Fruit fly (Drosophila melanogaster): ENCODE data around the gene CG34179.
A peak's percentile ranks its signal among the peaks of the same experiment; 100 is the strongest.

CG34179 gene

DNA sequence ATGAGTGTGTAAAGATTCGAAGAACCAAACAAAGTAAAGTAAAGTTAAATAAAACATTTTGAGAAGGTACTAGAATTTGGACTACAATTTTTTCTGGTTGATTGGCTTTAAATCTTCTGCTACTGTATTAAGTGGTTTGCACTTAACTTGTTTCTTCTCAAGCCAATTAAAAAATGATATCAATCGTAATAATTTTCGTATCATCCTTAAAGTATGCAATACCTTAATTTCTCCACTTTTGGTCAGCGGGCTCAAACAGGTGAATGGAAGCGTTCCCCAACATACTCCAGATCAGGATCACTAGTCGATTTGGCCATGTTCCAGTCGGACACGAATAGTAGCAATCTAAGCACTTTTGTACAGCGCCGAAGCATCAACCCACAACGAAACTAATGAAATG lies 25.4 kb upstream of the CG34179 start:
- TF ChIP-seq pan (optimal IDR thresholded peaks at IDR 0.05): no peak
- TF ChIP-seq Rel (GFP tag; optimal IDR thresholded peaks at IDR 0.05): no peak
- no peak for TF ChIP-seq Rel (tag; optimal IDR thresholded peaks at IDR 0.05)
- no peak for TF ChIP-seq ey (GFP tag; optimal IDR thresholded peaks at IDR 0.05)
- TF ChIP-seq woc (GFP tag; optimal IDR thresholded peaks at IDR 0.05): no peak
- no peak for TF ChIP-seq dsf (GFP tag; optimal IDR thresholded peaks at IDR 0.05; ENCODE audit: borderline replicate concordance)
- TF ChIP-seq Jra (GFP tag; optimal IDR thresholded peaks at IDR 0.05): no peak
- TF ChIP-seq rgr (GFP tag; optimal IDR thresholded peaks at IDR 0.05): no peak
- TF ChIP-seq sv (GFP tag; optimal IDR thresholded peaks at IDR 0.05): no peak
- no peak for TF ChIP-seq Abd-B (GFP tag; optimal IDR thresholded peaks at IDR 0.05)
- TF ChIP-seq fru (GFP tag; optimal IDR thresholded peaks at IDR 0.05): no peak
- TF ChIP-seq tai (GFP tag; optimal IDR thresholded peaks at IDR 0.05): no peak
- TF ChIP-seq psq (GFP tag; optimal IDR thresholded peaks at IDR 0.05): no peak
- TF ChIP-seq N (GFP tag; optimal IDR thresholded peaks at IDR 0.05): no peak
- no peak for TF ChIP-seq dl (GFP tag; optimal IDR thresholded peaks at IDR 0.05; ENCODE audit: insufficient read depth in 1 of 2, partially characterized antibody in 2 of 2)

DNA sequence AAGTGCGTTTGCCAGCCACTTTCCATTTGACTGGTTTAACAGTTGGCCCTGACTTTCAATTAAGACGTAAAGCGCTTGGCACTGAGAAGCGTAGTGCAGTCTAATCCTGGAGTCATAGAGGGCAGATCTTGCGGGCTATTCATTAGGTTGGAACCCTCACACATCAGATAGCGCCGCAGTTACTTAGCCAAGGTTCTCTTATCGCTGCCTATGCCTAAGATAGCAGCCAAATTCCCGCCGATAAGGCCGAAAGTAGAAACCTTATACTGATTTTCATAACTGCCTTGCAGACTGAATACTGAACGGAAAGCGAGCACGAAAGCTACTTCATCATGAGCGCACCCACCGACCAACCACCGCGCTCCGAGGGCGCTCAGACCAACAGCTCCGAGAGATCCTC lies 23.6 kb upstream of the CG34179 start:
- TF ChIP-seq tai (GFP tag; optimal IDR thresholded peaks at IDR 0.05) (no peak), foxo (GFP tag; optimal IDR thresholded peaks at IDR 0.05) (no peak), dmrt93B (GFP tag; optimal IDR thresholded peaks at IDR 0.05) (no peak), OdsH (GFP tag; optimal IDR thresholded peaks at IDR 0.05) (no peak), dsf (GFP tag; optimal IDR thresholded peaks at IDR 0.05; ENCODE audit: borderline replicate concordance) (no peak), rgr (GFP tag; optimal IDR thresholded peaks at IDR 0.05) (no peak), Hr78 (GFP tag; optimal IDR thresholded peaks at IDR 0.05) (no peak), br (GFP tag; optimal IDR thresholded peaks at IDR 0.05) (no peak), pan (optimal IDR thresholded peaks at IDR 0.05) (no peak)

DNA sequence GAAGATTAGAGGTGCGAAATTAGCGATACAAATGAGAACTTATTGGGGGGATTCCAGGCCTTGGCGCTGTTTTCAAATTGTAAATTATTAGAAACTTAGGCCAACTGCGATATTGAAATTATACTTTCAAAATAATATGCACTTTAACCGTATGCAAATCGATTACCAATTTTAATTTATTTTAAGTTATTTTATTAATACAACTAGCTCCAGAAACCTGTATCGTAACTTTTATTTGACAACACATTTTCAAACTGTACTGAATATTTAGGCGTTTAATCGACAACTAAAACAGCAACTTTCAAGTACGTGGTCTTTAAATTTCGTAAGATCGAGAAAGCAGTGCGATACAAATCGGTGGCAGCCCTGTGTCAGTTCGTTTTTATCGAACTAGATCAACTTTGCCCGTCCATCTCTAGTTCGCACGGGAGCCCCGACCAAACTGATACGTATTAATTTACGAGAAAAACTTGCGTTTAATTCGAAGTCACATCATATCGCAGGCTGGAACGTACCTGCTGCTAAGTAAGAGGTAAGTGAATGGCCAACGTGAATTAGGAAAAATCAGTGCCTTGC lies 22.2 kb upstream of the CG34179 start, which contains the start of the genes CG9154 and Kr-h2:
TSS of gene CG9154 (minus strand) at position 31 of the 576 bp plus-strand sequence.
TSS of gene Kr-h2 (plus strand) at position 335 of the 576 bp plus-strand sequence.
- peak; percentile 5 for TF ChIP-seq Hnf4 (GFP tag; optimal IDR thresholded peaks at IDR 0.05)
- TF ChIP-seq HLH106 (tag; optimal IDR thresholded peaks at IDR 0.05): peak; percentile 70
- no peak for TF ChIP-seq ey (GFP tag; optimal IDR thresholded peaks at IDR 0.05)
- TF ChIP-seq sv (GFP tag; optimal IDR thresholded peaks at IDR 0.05): peak; percentile 4
- TF ChIP-seq lola (GFP tag; optimal IDR thresholded peaks at IDR 0.05): no peak
- peak; percentile 24 for TF ChIP-seq CG9705 (GFP tag; optimal IDR thresholded peaks at IDR 0.05)
- peak; percentile 37 for TF ChIP-seq br (GFP tag; optimal IDR thresholded peaks at IDR 0.05)
- peak; percentile 35 for TF ChIP-seq psq (GFP tag; optimal IDR thresholded peaks at IDR 0.05)
- TF ChIP-seq Rel (GFP tag; optimal IDR thresholded peaks at IDR 0.05): no peak
- peak; percentile 57 for TF ChIP-seq Rel (tag; optimal IDR thresholded peaks at IDR 0.05)
- TF ChIP-seq foxo (GFP tag; optimal IDR thresholded peaks at IDR 0.05): peak in 1 of 2 experiments; percentile 36
- no peak for TF ChIP-seq Vsx2 (GFP tag; optimal IDR thresholded peaks at IDR 0.05; ENCODE audit: partially characterized antibody)
- TF ChIP-seq jim (GFP tag; optimal IDR thresholded peaks at IDR 0.05): no peak
- peak; percentile 49 for TF ChIP-seq fru (GFP tag; optimal IDR thresholded peaks at IDR 0.05)
- peak; percentile 59 for TF ChIP-seq Sp1 (GFP tag; optimal IDR thresholded peaks at IDR 0.05)
- TF ChIP-seq Dfd (GFP tag; optimal IDR thresholded peaks at IDR 0.05): no peak
- TF ChIP-seq h (GFP tag; optimal IDR thresholded peaks at IDR 0.05): peak; percentile 28
- no peak for TF ChIP-seq OdsH (GFP tag; optimal IDR thresholded peaks at IDR 0.05)
- TF ChIP-seq usp (GFP tag; optimal IDR thresholded peaks at IDR 0.05): no peak
- TF ChIP-seq N (GFP tag; optimal IDR thresholded peaks at IDR 0.05): no peak
- TF ChIP-seq dsf (GFP tag; optimal IDR thresholded peaks at IDR 0.05; ENCODE audit: borderline replicate concordance): peak; percentile 22
- peak; percentile 49 for TF ChIP-seq Myc (optimal IDR thresholded peaks at IDR 0.05)
- TF ChIP-seq rgr (GFP tag; optimal IDR thresholded peaks at IDR 0.05): peak; percentile 12
- peak; percentile 11 for TF ChIP-seq Jra (GFP tag; optimal IDR thresholded peaks at IDR 0.05)

DNA sequence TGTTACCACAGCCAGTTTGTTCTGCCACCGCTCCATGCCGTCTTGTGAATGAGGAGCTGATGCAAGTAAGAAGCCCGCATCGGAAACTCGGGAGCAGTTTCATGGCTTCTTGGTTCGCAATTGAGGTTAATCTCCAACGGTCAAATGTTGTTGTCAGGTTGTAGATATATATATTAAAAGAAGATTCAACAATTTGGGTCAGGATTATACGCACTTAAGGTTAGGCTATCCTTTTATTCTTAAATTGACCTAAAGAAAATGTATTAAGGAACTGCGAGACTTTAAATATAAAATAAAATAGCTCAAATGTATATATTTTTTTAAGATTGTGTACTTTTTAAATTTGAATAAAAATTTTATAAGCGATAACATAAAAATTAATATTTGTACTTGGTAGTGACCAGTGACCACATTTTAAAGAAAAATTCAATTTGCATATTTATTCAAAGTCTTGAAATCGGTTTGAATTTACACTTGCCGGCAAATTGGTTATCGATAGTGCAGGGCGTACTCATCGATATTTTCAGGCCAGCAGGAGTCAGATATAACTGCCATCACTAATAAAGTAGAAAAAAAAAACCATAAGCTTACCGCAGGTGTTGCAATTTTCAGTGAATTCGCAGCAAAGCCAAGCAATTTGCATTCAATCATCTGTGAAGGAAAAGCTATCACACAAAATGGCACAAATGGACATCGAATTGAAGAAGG lies 20.2 kb upstream of the CG34179 start, which contains the start of the genes CG9150 and Pfdn1:
TSS of gene CG9150 (minus strand) at position 51 of the 708 bp plus-strand sequence.
TSS of gene Pfdn1 (plus strand) at position 536 of the 708 bp plus-strand sequence.
- TF ChIP-seq pan (optimal IDR thresholded peaks at IDR 0.05) (no peak), lola (GFP tag; optimal IDR thresholded peaks at IDR 0.05) (no peak), Jra (GFP tag; optimal IDR thresholded peaks at IDR 0.05) (no peak), Abd-B (GFP tag; optimal IDR thresholded peaks at IDR 0.05) (no peak), CG9705 (GFP tag; optimal IDR thresholded peaks at IDR 0.05) (no peak), Dif (GFP tag; optimal IDR thresholded peaks at IDR 0.05; ENCODE audit: partially characterized antibody) (no peak), rgr (GFP tag; optimal IDR thresholded peaks at IDR 0.05) (no peak), woc (GFP tag; optimal IDR thresholded peaks at IDR 0.05) (no peak), foxo (GFP tag; optimal IDR thresholded peaks at IDR 0.05) (no peak), ey (GFP tag; optimal IDR thresholded peaks at IDR 0.05) (no peak), Mio (GFP tag; optimal IDR thresholded peaks at IDR 0.05) (no peak), Hr83 (GFP tag; optimal IDR thresholded peaks at IDR 0.05; ENCODE audit: poor library complexity, severe bottlenecking) (peak; percentile 71), dl (GFP tag; optimal IDR thresholded peaks at IDR 0.05; ENCODE audit: insufficient read depth in 1 of 2, partially characterized antibody in 2 of 2) (no peak), Hnf4 (GFP tag; optimal IDR thresholded peaks at IDR 0.05) (peak; percentile 33), h (GFP tag; optimal IDR thresholded peaks at IDR 0.05) (peak; percentile 11), sv (GFP tag; optimal IDR thresholded peaks at IDR 0.05) (no peak), CG32264 (GFP tag; optimal IDR thresholded peaks at IDR 0.05) (no peak), OdsH (GFP tag; optimal IDR thresholded peaks at IDR 0.05) (no peak), sage (GFP tag; optimal IDR thresholded peaks at IDR 0.05) (no peak), Sp1 (GFP tag; optimal IDR thresholded peaks at IDR 0.05) (no peak), jim (GFP tag; optimal IDR thresholded peaks at IDR 0.05) (no peak), Rel (GFP tag; optimal IDR thresholded peaks at IDR 0.05) (no peak), Rel (tag; optimal IDR thresholded peaks at IDR 0.05) (no peak), Vsx2 (GFP tag; optimal IDR thresholded peaks at IDR 0.05; ENCODE audit: partially characterized antibody) (no peak), psq (GFP tag; optimal IDR thresholded peaks at IDR 0.05) (no peak)

Data from whole organism, wandering third instar larva.